Worm (Caenorhabditis elegans) whole organism, mixed stage, embryonic: ENCODE results near the gene dop-3.
A peak's percentile ranks its signal among the peaks of the same experiment; 100 is the strongest.

Source experiments
- bed-3 ChIP-seq: fragments of 200-800 bp; sonication (Bioruptor generic); optimal IDR thresholded peaks from 3 replicates; lab custom pipeline; 2018; ENCODE audit warnings: mild to moderate bottlenecking, missing genetic modification characterization, moderate library complexity, missing compliant biosample characterization
- blmp-1 ChIP-seq: fragments of 150-350 bp; optimal IDR thresholded peaks from 2 replicates; lab custom pipeline; 2014; ENCODE audit warnings: missing biosample characterization, missing genetic modification characterization
- ceh-39 ChIP-seq: fragments of 150-350 bp; optimal IDR thresholded peaks from 2 replicates; lab custom pipeline; 2014; ENCODE audit warnings: missing biosample characterization, missing genetic modification characterization
- cnd-1 ChIP-seq: fragments of 200-800 bp; sonication (Bioruptor generic); optimal IDR thresholded peaks from 2 replicates; lab custom pipeline; 2018; ENCODE audit warnings: mild to moderate bottlenecking, missing genetic modification characterization, missing compliant biosample characterization
- drap-1 ChIP-seq: fragments of 200-800 bp; sonication (Bioruptor generic); optimal IDR thresholded peaks from 3 replicates; lab custom pipeline; 2018; ENCODE audit warnings: mild to moderate bottlenecking, missing genetic modification characterization, missing compliant biosample characterization
- elt-1 ChIP-seq: sonication (generic microtip); optimal IDR thresholded peaks from 2 replicates; lab custom pipeline; 2017; ENCODE audit warnings: missing genetic modification characterization, mild to moderate bottlenecking, missing compliant biosample characterization, antibody characterized with exemption, moderate library complexity, borderline replicate concordance; ENCODE audit not compliant: insufficient read depth
- elt-3 ChIP-seq: fragments of 150-350 bp; optimal IDR thresholded peaks from 2 replicates; lab custom pipeline; 2014; ENCODE audit warnings: missing biosample characterization, missing genetic modification characterization
- flh-1 ChIP-seq: fragments of 200-800 bp; sonication (Bioruptor generic); optimal IDR thresholded peaks from 2 replicates; lab custom pipeline; 2018; ENCODE audit warnings: mild to moderate bottlenecking, missing genetic modification characterization, moderate library complexity, missing compliant biosample characterization
- ham-2 ChIP-seq: fragments of 200-800 bp; sonication (Bioruptor generic); optimal IDR thresholded peaks from 2 replicates; lab custom pipeline; 2018; ENCODE audit warnings: mild to moderate bottlenecking, missing genetic modification characterization, missing compliant biosample characterization
- lsy-2 ChIP-seq: fragments of 150-350 bp; optimal IDR thresholded peaks from 2 replicates; lab custom pipeline; 2014; ENCODE audit warnings: missing biosample characterization, missing genetic modification characterization
- mab-5 ChIP-seq: fragments of 150-350 bp; optimal IDR thresholded peaks from 2 replicates; lab custom pipeline; 2014; ENCODE audit warnings: missing biosample characterization, missing genetic modification characterization
- mls-2 ChIP-seq: sonication (generic microtip); optimal IDR thresholded peaks from 2 replicates; lab custom pipeline; 2016; ENCODE audit warnings: mild to moderate bottlenecking, missing genetic modification characterization, moderate library complexity, missing compliant biosample characterization
- nhr-12 ChIP-seq: fragments of 150-350 bp; optimal IDR thresholded peaks from 2 replicates; lab custom pipeline; 2014; ENCODE audit warnings: missing biosample characterization, missing genetic modification characterization
- nhr-237 ChIP-seq: fragments of 150-350 bp; optimal IDR thresholded peaks from 2 replicates; lab custom pipeline; 2014; ENCODE audit warnings: missing biosample characterization, missing genetic modification characterization
- nhr-28 ChIP-seq: fragments of 150-350 bp; optimal IDR thresholded peaks from 2 replicates; lab custom pipeline; 2014; ENCODE audit warnings: missing biosample characterization, missing genetic modification characterization
- pha-4 ChIP-seq: fragments of 150-350 bp; optimal IDR thresholded peaks from 2 replicates; lab custom pipeline; 2018; ENCODE audit warnings: missing biosample characterization, missing genetic modification reagents, missing genetic modification characterization
- sptf-1 ChIP-seq: sonication (generic microtip); optimal IDR thresholded peaks from 2 replicates; lab custom pipeline; 2017; ENCODE audit warnings: mild to moderate bottlenecking, missing genetic modification characterization, moderate library complexity, missing compliant biosample characterization
- tbx-8 ChIP-seq: fragments of 200-800 bp; sonication (Bioruptor generic); optimal IDR thresholded peaks from 2 replicates; lab custom pipeline; 2018; ENCODE audit warnings: mild to moderate bottlenecking, missing genetic modification characterization, moderate library complexity, missing compliant biosample characterization
- unc-120 ChIP-seq: sonication (generic microtip); optimal IDR thresholded peaks from 2 replicates; lab custom pipeline; 2017; ENCODE audit warnings: missing genetic modification characterization, missing compliant biosample characterization; ENCODE audit not compliant: poor library complexity, severe bottlenecking
- unc-39 ChIP-seq: fragments of 150-350 bp; optimal IDR thresholded peaks from 2 replicates; lab custom pipeline; 2014; ENCODE audit warnings: missing biosample characterization, missing genetic modification characterization
- unc-62 ChIP-seq: fragments of 150-350 bp; optimal IDR thresholded peaks from 2 replicates; lab custom pipeline; 2014; ENCODE audit warnings: missing biosample characterization, missing genetic modification reagents, missing genetic modification characterization
- ztf-11 ChIP-seq: fragments of 150-350 bp; optimal IDR thresholded peaks from 2 replicates; lab custom pipeline; 2014; ENCODE audit warnings: missing biosample characterization, missing genetic modification characterization

The dop-3 gene

DNA sequence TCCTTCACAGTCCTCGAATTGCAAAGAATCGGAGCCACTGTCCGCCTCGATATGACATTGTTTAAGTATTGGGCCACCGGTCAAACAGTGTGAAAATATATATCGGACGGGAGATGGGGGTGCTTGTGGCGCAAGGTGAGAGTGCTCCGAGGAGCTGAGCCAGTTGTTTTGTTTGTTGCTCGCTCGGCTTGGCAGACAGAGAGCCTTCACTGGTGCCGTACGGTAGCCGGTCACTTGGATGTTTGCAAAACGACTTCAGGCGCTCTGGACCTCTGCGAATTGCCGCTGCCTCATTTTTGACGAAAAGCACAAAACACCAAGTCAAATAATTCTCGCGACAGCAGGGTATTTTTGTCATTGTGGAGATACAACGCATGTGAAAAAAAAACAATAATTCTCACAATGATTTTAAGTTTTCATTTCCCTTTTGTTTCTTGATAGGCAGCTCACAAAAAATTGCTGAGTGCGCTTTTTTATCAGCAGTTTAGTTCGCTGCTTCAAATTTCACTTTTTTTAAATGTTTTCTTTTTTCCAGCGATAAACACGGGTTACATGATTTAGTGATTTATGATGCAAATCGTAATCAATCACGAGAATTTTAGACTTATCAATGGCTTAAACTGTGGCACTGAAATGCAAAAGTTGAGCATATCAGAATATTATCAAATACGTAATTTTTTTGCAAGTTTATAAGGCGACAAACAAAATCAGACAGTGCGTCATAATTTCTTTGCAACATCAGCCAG lies 52.3 kb downstream of the dop-3 start:
- no peak for TF ChIP-seq drap-1
- no peak for TF ChIP-seq elt-1 (tag; lab: Kevin White, UChicago)
- TF ChIP-seq sptf-1: no peak
- TF ChIP-seq blmp-1 (tag; lab: Kevin White, UChicago): no peak
- no peak for TF ChIP-seq unc-62 (GFP tag; lab: Kevin White, UChicago)
- TF ChIP-seq unc-39 (tag; lab: Kevin White, UChicago): no peak
- no peak for TF ChIP-seq cnd-1
- TF ChIP-seq ztf-11: no peak
- TF ChIP-seq mls-2: no peak
- no peak for TF ChIP-seq lsy-2 (tag; lab: Kevin White, UChicago)
- TF ChIP-seq elt-3 (tag; lab: Kevin White, UChicago): no peak
- TF ChIP-seq ham-2 (GFP tag; lab: Kevin White, UChicago): no peak
- no peak for TF ChIP-seq nhr-12
- no peak for TF ChIP-seq tbx-8 (GFP tag; lab: Kevin White, UChicago)
- no peak for TF ChIP-seq nhr-237 (tag; lab: Kevin White, UChicago)
- TF ChIP-seq mab-5 (tag; lab: Kevin White, UChicago): no peak
- no peak for TF ChIP-seq ceh-39 (tag; lab: Kevin White, UChicago)
- TF ChIP-seq bed-3 (GFP tag; lab: Kevin White, UChicago): no peak
- no peak for TF ChIP-seq nhr-28 (tag; lab: Kevin White, UChicago)
- TF ChIP-seq pha-4 (tag; lab: Kevin White, UChicago): no peak

DNA sequence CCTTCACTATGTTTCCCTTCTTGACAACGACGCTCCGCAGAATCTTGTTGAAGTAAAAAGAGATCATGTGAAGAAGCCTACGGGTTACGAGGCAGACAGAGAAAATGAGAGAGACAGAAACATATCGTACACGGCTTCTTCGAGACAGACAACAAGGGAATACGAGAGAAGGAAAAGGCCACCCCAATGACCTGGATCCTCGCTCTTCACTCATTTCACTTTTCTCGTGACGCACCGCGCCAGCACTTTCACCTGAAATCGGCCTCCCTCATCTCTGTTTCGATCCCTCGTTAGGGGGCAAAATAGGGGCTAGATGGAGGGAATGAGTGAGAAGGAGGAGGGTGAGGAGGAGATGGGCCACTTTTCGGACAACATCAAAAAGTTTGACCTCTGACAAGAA lies 54.3 kb downstream of the dop-3 start:
- TF ChIP-seq ham-2 (GFP tag; lab: Kevin White, UChicago) (peak; percentile 61), blmp-1 (tag; lab: Kevin White, UChicago) (peak; percentile 90), mls-2 (no peak)

- TF ChIP-seq flh-1 (GFP tag; lab: Kevin White, UChicago): no peak
- no peak for TF ChIP-seq lsy-2 (tag; lab: Kevin White, UChicago)
- TF ChIP-seq elt-3 (tag; lab: Kevin White, UChicago): peak; percentile 65
- TF ChIP-seq unc-120 (tag; lab: Kevin White, UChicago): no peak
Measured at ce11 chrX:6514466-6514865, 55.1 kb downstream of the dop-3 start.
